Fruit fly (Drosophila melanogaster) whole organism, pupa: Measurements from ENCODE around the gene Nasp.

Experiments
- CG10348 ChIP-seq: fragments of 200-800 bp; sonication (Bioruptor generic); IDR thresholded peaks from 2 replicates; pipeline ENCODE4 v1.3.6; 2022; ENCODE audit warnings: missing biosample characterization, missing genetic modification characterization
- CG13204 ChIP-seq: fragments of 200-800 bp; sonication (Bioruptor generic); optimal IDR thresholded peaks from 2 replicates; lab custom pipeline; 2018; ENCODE audit warnings: missing biosample characterization, mild to moderate bottlenecking, missing genetic modification characterization, moderate library complexity
- CG14655 ChIP-seq: fragments of 200-800 bp; sonication (Bioruptor generic); optimal IDR thresholded peaks from 3 replicates; lab custom pipeline; 2017; ENCODE audit warnings: mild to moderate bottlenecking, missing biosample characterization, missing genetic modification reagents, missing genetic modification characterization
- CG15710 ChIP-seq: fragments of 200-800 bp; sonication (Bioruptor generic); optimal IDR thresholded peaks from 2 replicates; lab custom pipeline; 2018; ENCODE audit warnings: missing biosample characterization, mild to moderate bottlenecking, missing genetic modification characterization, moderate library complexity
- CG32121 ChIP-seq: fragments of 200-800 bp; sonication (Bioruptor generic); IDR thresholded peaks from 2 replicates; pipeline ENCODE4 v1.3.6; 2022; ENCODE audit warnings: missing biosample characterization, missing genetic modification characterization
- CG4496 ChIP-seq: fragments of 200-800 bp; sonication (Bioruptor generic); IDR thresholded peaks from 3 replicates; pipeline ENCODE4 v1.3.6; 2022; ENCODE audit warnings: missing biosample characterization, missing genetic modification characterization
- CG8159 ChIP-seq: fragments of 200-800 bp; sonication (Bioruptor generic); optimal IDR thresholded peaks from 3 replicates; lab custom pipeline; 2018; ENCODE audit warnings: missing biosample characterization, mild to moderate bottlenecking, missing genetic modification characterization, moderate library complexity
- D1 ChIP-seq: fragments of 200-800 bp; sonication (Bioruptor generic); optimal IDR thresholded peaks from 2 replicates; lab custom pipeline; 2018; ENCODE audit warnings: missing biosample characterization, mild to moderate bottlenecking, missing genetic modification characterization, moderate library complexity
- EcR ChIP-seq: fragments of 200-800 bp; sonication (Bioruptor generic); optimal IDR thresholded peaks from 3 replicates; lab custom pipeline; 2019; ENCODE audit warnings: missing biosample characterization, missing genetic modification characterization, mild to moderate bottlenecking, moderate library complexity, missing genetic modification reagents
- Ets98B ChIP-seq: fragments of 200-800 bp; sonication (Bioruptor generic); IDR thresholded peaks from 2 replicates; pipeline ENCODE4 v1.3.6; 2022; ENCODE audit warnings: missing biosample characterization, missing genetic modification characterization
- Pif1B ChIP-seq: fragments of 200-800 bp; sonication (Bioruptor generic); optimal IDR thresholded peaks from 3 replicates; lab custom pipeline; 2016; ENCODE audit warnings: missing biosample characterization, missing genetic modification characterization

DNA sequence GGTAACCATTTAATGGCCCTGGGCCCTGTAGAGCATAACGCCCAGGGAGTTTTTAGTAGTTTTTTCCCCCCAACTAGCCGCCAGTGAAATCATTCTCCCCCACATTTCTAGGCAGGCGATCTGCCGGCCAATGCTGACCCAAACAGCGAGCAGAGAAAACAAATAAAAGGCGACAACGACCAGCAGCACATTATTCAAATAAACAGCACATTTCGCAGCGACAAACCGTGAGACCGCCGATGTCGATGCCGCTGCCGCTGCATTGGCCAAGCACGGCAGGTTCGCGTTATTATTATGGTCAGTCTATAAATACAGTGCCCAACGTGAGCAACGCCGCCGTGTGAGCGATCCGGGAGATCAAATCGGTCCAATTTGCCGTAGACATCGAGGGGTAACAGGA is 28.7 kb upstream of the Nasp start, which contains the start of gene CG11760:
- TF ChIP-seq CG4496 (GFP tag; lab: Robert Waterston, UW) (0 out of 3 replicates have a peak, but pooled peaks have one; percentile 29), CG13204 (GFP tag; lab: Kevin White, UChicago) (no peak), CG14655 (GFP tag; lab: Kevin White, UChicago) (no peak), Pif1B (GFP tag; lab: Kevin White, UChicago) (no peak), D1 (tag; lab: Kevin White, UChicago) (no peak), CG15710 (tag; lab: Kevin White, UChicago) (no peak), EcR (GFP tag; lab: Kevin White, UChicago) (no peak), CG10348 (no peak), Ets98B (GFP tag; lab: Robert Waterston, UW) (no peak), CG8159 (tag; lab: Kevin White, UChicago) (no peak), CG32121 (GFP tag; lab: Robert Waterston, UW) (no peak)
